Worm (Caenorhabditis elegans): ENCODE data around the gene Y73F8A.22.

Y73F8A.22 gene

DNA sequence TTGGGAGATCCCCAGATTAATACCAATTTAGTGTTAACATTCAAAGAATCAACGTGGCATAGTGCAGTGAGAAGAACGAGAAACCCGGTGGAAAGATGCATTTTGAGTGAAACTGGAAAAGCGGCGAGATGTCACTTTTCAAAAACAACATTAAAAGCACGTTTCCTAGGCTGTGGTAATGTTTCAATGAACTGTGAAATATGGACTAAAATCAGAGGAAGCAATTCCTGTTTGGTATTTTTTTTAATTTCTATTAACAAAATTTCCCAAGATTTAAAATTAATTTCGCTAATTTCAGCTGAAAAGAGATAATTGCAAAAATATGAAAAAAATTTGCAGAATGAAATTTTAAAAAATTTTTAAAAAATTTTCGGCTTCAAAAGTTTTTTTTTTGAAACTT lies at the start of gene Y73F8A.22:
TSS of gene Y73F8A.22 (minus strand) at position 101 of the 400 bp plus-strand sequence.
- TF ChIP-seq him-1 (tag; optimal IDR thresholded peaks at IDR 0.05) = no peak
- TF ChIP-seq dao-5 (tag; optimal IDR thresholded peaks at IDR 0.05) = no peak
- TF ChIP-seq W03F9.2 (tag; optimal IDR thresholded peaks at IDR 0.05) = no peak

DNA sequence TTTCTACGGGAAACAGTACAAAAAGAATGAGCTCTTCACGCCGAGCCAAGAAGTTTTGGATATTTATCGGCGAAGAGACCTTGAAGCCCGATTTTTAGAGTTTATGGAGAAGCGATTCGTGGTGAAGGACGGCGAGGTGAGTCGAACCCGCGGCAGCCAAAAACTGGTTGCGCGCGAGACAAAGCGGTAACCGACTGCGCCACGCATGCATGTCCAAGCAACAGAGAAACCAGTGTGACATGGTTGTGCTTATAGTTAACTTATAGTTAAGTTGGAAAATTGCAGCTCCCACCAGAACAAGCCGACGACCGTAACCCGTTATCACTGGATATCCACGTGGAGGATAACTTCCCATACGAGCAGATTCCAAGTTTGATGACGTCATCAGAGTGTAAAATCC lies 35.2 kb upstream of the Y73F8A.22 start:
- TF ChIP-seq W03F9.2 (tag; optimal IDR thresholded peaks at IDR 0.05) = no peak
- TF ChIP-seq dao-5 (tag; optimal IDR thresholded peaks at IDR 0.05) = no peak
- no peak for TF ChIP-seq him-1 (tag; optimal IDR thresholded peaks at IDR 0.05)

DNA sequence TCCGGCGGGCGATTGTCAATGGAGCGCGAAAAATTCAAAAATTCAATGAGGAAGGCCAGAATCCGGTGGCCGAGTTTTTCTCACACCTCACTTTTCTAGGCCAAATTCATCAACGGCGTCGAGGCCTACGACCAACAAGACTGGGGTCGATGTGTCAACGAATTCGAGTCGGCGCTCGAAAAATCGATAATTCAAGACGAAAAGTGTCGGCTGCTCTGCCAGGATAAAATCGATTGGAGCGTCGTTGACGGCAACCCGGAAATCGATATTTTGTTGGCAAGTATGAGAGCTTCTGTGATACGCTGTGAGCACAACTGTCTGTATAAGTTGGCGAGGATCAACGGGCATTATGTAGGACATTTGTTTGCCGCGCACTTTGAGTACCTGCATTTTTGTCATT lies 34.6 kb upstream of the Y73F8A.22 start:
- TF ChIP-seq him-1 (tag; optimal IDR thresholded peaks at IDR 0.05) (no peak), W03F9.2 (tag; optimal IDR thresholded peaks at IDR 0.05) (no peak), dao-5 (tag; optimal IDR thresholded peaks at IDR 0.05) (no peak)

DNA sequence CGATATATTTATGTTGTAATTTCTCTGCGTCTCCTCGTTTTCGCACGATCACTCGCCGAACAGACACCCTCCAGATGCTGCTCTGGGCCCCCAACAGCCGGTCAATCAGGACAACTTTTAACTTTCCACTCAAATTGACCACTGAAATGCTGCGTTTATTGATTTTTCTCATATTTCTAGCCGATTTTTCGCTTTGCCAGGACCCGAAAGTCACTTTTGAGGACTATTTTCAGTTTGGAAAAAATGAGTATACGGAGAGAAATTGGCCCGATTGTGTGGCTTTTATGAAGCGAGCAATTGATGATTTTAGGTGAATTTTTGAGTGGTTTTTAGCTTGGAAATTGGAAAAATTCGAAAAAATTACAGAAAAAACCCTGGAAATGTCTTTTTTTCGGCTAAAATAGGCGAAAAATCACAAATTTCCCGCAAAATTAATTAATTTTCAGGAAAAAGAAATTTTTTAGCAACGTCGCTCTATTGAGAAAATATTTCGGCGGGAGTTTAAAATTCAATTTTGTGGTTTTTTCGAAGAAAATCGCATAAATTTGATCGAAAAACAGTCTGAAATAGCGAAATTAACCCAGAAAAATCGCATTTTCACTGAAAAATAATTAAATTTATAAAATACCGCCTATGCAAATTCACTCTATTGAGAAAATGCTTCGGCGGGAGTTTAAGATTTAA lies 32.5 kb upstream of the Y73F8A.22 start, which contains the start of gene Y73F8A.26:
TSS of gene Y73F8A.26 (plus strand) at position 73 of the 684 bp plus-strand sequence.
- TF ChIP-seq W03F9.2 (tag; optimal IDR thresholded peaks at IDR 0.05) (no peak), him-1 (tag; optimal IDR thresholded peaks at IDR 0.05) (no peak), dao-5 (tag; optimal IDR thresholded peaks at IDR 0.05) (no peak)

DNA sequence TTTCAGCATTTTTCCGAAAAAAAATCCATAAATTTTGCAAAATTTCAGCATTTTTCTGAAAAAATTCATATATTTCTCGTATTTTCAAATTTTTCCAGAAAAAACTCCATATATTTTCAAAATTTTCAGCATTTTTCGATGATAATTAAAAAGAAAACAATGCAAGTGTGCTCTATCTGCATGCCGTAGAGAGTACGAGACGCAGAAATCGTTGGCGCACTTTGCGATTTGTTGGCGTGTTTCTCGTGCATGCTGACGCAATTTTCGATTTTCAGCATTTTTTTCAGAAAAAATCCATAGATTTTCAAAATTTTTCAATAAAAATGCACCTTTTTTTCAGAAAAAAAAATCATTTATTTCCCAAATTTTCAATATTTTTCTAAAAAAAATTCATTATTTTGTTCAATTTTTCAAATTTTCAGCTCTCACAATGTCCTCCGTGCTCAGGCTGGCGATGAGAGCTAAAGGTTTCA lies 31.2 kb upstream of the Y73F8A.22 start, which contains the start of gene Y73F8A.27:
TSS of gene Y73F8A.27 (plus strand) at position 423 of the 473 bp plus-strand sequence.
- TF ChIP-seq him-1 (tag; optimal IDR thresholded peaks at IDR 0.05) = peak; percentile 49
- no peak for TF ChIP-seq dao-5 (tag; optimal IDR thresholded peaks at IDR 0.05)
- TF ChIP-seq W03F9.2 (tag; optimal IDR thresholded peaks at IDR 0.05) = peak; percentile 94

DNA sequence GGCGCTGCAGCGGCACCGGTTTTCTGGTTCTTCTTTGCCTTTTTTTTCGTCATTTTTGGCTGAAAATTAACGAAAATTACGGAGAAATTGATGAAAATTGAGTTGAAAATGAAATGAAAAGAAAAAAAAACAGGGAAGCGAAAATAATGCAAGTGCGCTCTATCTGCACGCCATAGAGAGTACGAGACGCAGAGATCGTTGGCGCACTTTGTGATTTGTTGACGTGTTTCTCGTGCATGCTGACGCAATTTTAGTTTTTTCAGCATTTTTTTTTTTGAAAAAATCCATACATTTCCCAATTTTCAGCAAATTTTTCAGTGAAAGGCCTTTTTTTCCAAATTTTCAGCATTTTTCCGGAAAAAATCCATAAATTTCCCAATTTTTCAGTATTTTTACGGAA lies 30.2 kb upstream of the Y73F8A.22 start, which contains the start of gene ntl-11:
TSS of gene ntl-11 (minus strand) at position 66 of the 400 bp plus-strand sequence.
- TF ChIP-seq dao-5 (tag; optimal IDR thresholded peaks at IDR 0.05) = no peak
- peak; percentile 97 for TF ChIP-seq W03F9.2 (tag; optimal IDR thresholded peaks at IDR 0.05)
- peak; percentile 62 for TF ChIP-seq him-1 (tag; optimal IDR thresholded peaks at IDR 0.05)

DNA sequence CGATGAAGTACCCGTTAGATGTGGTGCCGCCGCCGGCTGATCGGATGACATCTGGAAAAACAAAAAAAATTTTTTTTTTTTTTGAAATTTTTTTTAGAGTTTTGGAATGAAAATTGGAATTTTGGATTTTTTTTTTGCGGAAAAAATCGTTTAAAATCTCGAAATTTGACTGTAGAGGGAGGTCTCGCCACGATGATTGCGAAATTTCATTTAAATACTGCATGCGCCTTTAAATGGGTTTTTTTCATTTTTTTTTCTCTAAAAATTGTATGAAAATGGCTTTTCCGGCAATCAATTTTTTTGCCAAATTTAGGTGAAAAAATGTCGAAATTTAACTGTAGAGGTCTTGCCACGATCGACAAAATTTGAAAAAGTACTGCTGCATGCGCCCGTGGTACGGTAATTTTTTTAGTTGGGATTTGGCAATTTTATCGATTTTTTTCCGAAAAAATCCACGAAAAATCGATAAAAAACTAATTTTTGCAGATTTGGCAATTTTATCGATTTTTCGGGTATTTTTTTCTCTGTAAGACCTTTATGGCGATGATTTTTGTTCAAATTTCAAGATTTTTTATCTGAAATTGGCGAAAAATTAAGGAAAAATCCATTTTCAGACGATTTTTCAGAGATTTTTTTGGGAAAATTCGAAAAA lies 12.1 kb upstream of the Y73F8A.22 start, which contains the start of gene gtf-2H4:
TSS of gene gtf-2H4 (minus strand) at position 51 of the 652 bp plus-strand sequence.
- TF ChIP-seq him-1 (tag; optimal IDR thresholded peaks at IDR 0.05) (no peak), W03F9.2 (tag; optimal IDR thresholded peaks at IDR 0.05) (no peak), dao-5 (tag; optimal IDR thresholded peaks at IDR 0.05) (no peak)

DNA sequence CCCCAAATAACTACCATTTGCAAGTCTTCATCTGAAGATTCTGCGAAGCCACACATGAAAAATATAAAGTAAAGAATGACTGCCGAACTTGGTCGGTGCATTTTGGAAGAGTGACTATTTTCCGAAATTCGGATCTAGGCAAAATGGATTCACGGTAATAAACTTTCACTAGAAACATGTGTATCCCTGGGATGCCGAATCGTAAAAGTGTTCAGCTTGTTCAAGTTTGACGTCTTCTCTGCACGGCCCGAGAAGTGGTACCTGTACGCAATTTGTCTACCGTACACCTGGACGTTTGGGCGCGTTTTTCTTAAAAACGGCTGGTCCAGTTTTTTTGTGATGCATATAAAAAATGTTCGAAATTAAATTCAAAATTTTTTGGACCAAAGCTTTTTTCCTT lies 3.3 kb upstream of the Y73F8A.22 start, which contains the start of gene Y73F8A.23:
TSS of gene Y73F8A.23 (minus strand) at position 101 of the 400 bp plus-strand sequence.
- no peak for TF ChIP-seq him-1 (tag; optimal IDR thresholded peaks at IDR 0.05)
- TF ChIP-seq dao-5 (tag; optimal IDR thresholded peaks at IDR 0.05) = no peak

DNA sequence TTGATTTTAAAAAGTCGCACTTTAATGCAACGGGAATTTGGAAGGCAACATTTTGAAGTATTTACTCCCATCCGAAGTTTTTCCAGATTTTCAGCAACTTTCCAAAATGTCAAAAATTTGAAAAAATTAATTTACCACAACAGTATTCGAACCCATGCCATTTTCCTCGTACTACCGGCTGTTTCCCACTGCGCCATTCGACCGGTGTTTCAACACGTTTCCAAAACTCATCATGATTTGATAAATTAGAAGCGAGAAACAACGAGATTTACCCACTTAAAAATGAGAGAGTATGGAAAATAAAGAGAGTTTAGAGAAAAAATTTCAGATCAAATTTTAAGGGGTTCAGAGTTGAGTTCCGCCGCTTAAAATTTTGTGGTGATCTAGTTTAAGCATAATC lies 7.4 kb downstream of the Y73F8A.22 start:
- TF ChIP-seq him-1 (tag; optimal IDR thresholded peaks at IDR 0.05) = no peak
- no peak for TF ChIP-seq W03F9.2 (tag; optimal IDR thresholded peaks at IDR 0.05)
- TF ChIP-seq dao-5 (tag; optimal IDR thresholded peaks at IDR 0.05) = no peak

DNA sequence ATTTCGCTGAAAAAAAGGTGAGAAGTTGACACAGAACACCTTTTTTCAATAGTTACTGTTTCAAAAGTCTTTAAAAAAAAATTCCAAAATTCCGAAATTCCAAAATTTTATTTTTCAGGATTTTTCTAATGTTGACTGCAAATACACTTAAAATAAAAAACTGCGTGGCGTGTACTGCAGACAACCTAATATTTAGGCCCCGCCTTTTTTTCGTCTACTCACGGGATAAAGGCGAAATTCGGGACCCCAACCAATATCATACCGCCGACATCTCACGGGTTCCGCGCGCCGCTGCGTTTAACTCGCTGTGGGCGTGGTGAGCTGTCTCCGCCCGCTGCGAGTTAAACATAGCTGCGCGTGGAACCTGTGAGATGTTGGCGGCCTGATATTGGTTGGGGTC lies 38.6 kb downstream of the Y73F8A.22 start:
- TF ChIP-seq him-1 (tag; optimal IDR thresholded peaks at IDR 0.05) (no peak), W03F9.2 (tag; optimal IDR thresholded peaks at IDR 0.05) (no peak), dao-5 (tag; optimal IDR thresholded peaks at IDR 0.05) (no peak)

DNA sequence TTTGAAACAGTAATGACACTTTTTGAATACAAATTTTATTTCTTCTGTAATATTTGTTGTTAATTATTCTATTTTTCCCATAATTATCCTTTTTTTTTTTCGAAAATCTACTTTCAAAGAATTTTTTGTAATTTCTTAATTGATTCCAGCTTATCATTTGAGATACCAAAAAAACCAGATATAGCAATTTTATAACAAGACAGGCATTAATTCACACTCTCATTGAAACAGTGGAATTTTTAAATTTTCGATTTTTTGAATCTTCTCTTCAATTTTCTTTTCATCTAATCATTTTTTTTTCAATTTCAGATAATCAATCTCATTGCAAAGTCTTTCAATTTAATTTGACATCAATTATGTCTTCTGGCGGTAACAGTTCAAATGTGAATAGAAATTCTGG lies 41.2 kb downstream of the Y73F8A.22 start, which contains the start of gene nhr-5:
TSS of gene nhr-5 (plus strand) at position 301 of the 400 bp plus-strand sequence.
- TF ChIP-seq dao-5 (tag; optimal IDR thresholded peaks at IDR 0.05) (no peak), W03F9.2 (tag; optimal IDR thresholded peaks at IDR 0.05) (no peak), him-1 (tag; optimal IDR thresholded peaks at IDR 0.05) (no peak)

DNA sequence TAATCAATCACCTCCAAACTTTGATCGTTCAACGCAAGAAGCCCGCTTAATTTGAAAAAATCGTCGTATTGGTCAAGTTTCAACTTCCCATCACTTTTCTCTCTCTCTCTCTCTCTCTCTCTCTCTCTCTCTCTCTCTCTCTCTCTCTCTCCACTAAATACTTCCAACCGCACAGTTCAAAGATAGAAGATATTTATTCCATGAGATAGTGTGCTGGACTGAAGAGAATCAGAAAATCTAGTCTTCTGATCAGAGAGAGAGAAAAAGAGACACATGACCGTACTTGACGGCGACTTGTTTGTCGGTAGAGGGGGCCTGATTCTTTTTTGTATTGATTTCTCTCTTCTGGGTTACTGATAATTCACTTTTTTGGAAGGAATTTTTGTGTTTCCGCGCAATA lies 42.6 kb downstream of the Y73F8A.22 start:
- TF ChIP-seq dao-5 (tag; optimal IDR thresholded peaks at IDR 0.05) (no peak), W03F9.2 (tag; optimal IDR thresholded peaks at IDR 0.05) (no peak), him-1 (tag; optimal IDR thresholded peaks at IDR 0.05) (no peak)

DNA sequence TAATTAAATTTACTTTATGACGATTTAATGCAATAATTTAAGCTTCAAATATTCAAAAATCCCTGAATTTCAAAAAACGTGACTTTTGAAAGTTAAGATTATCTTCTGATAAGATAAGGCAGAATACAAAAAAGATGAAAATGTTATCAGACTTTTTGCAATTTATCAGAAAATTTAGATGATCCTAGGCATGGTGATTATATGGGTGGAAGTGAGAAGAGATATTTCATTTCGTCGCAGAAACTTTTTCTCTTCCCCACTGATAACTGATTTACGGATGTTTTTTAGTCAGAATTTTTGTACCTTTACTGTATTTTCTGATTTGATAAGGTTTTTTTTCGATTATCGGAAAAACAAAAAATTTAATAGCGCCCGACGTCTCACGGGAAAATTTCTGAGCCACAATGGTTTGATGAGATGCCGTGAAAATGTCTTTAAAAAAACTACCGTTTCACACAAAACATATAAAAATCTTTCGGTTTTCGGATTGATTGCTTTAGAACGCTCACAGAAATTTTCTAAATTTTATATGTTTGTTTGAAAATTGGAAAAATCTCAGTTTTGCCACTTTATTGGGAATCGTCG lies 45.9 kb downstream of the Y73F8A.22 start:
- TF ChIP-seq W03F9.2 (tag; optimal IDR thresholded peaks at IDR 0.05) (no peak), dao-5 (tag; optimal IDR thresholded peaks at IDR 0.05) (no peak), him-1 (tag; optimal IDR thresholded peaks at IDR 0.05) (no peak)

Data from whole organism, L4/young adult.